Fruit fly (Drosophila melanogaster) whole organism, embryonic: ENCODE data around the gene amon.

Experiments used
- Ada2b ChIP-seq: fragments of 200-800 bp; sonication (Bioruptor generic); IDR thresholded peaks from 2 replicates; pipeline ENCODE4 v1.3.6; 2022; ENCODE audit warnings: missing biosample characterization, missing genetic modification characterization
- Asciz ChIP-seq: fragments of 200-800 bp; sonication (Bioruptor generic); optimal IDR thresholded peaks from 2 replicates; lab custom pipeline; 2017; ENCODE audit warnings: missing biosample characterization, mild to moderate bottlenecking, missing genetic modification characterization, missing genetic modification reagents
- CG10654 ChIP-seq: fragments of 200-800 bp; sonication (Bioruptor generic); optimal IDR thresholded peaks from 2 replicates; lab custom pipeline; 2016; ENCODE audit warnings: missing biosample characterization, missing genetic modification characterization
- CG11504 ChIP-seq: fragments of 200-800 bp; sonication (Bioruptor generic); optimal IDR thresholded peaks from 3 replicates; lab custom pipeline; 2019; ENCODE audit warnings: missing biosample characterization, mild to moderate bottlenecking, missing genetic modification characterization, moderate library complexity
- CG12104 ChIP-seq: fragments of 200-800 bp; sonication (Bioruptor generic); optimal IDR thresholded peaks from 3 replicates; lab custom pipeline; 2016; ENCODE audit warnings: missing biosample characterization, missing genetic modification characterization
- CG14050 ChIP-seq: fragments of 200-800 bp; sonication (Bioruptor generic); IDR thresholded peaks from 3 replicates; pipeline ENCODE4 v1.3.6; 2022; ENCODE audit warnings: missing biosample characterization, missing genetic modification characterization
- CG15514 ChIP-seq: fragments of 200-800 bp; sonication (Bioruptor generic); optimal IDR thresholded peaks from 3 replicates; lab custom pipeline; 2017; ENCODE audit warnings: missing biosample characterization, missing genetic modification characterization, mild to moderate bottlenecking, moderate library complexity, missing genetic modification reagents
- CG16779 ChIP-seq: fragments of 200-800 bp; sonication (Bioruptor generic); IDR thresholded peaks from 2 replicates; pipeline ENCODE4 v1.3.6; 2022; ENCODE audit warnings: missing biosample characterization, missing genetic modification characterization
- CG17328 ChIP-seq: fragments of 200-800 bp; sonication (Bioruptor generic); IDR thresholded peaks from 2 replicates; pipeline ENCODE4 v1.3.6; 2022; ENCODE audit warnings: missing biosample characterization, missing genetic modification characterization
- CG17359 ChIP-seq: fragments of 200-800 bp; sonication (Bioruptor generic); optimal IDR thresholded peaks from 3 replicates; lab custom pipeline; 2018; ENCODE audit warnings: missing biosample characterization, mild to moderate bottlenecking, missing genetic modification characterization, moderate library complexity
- CG17361 ChIP-seq: fragments of 200-800 bp; sonication (Bioruptor generic); IDR thresholded peaks from 3 replicates; pipeline ENCODE4 v1.3.6; 2022; ENCODE audit warnings: missing biosample characterization, missing genetic modification characterization
- CG6765 ChIP-seq: fragments of 200-800 bp; sonication (Bioruptor generic); optimal IDR thresholded peaks from 3 replicates; lab custom pipeline; 2017; ENCODE audit warnings: missing biosample characterization, mild to moderate bottlenecking, missing genetic modification characterization
- CG7357 ChIP-seq: fragments of 200-800 bp; sonication (Bioruptor generic); IDR thresholded peaks from 3 replicates; pipeline ENCODE4 v1.3.6; 2022; ENCODE audit warnings: missing biosample characterization, missing genetic modification characterization
- CG7556 ChIP-seq: fragments of 200-800 bp; sonication (Bioruptor generic); optimal IDR thresholded peaks from 2 replicates; lab custom pipeline; 2017; ENCODE audit warnings: missing biosample characterization, mild to moderate bottlenecking, missing genetic modification characterization
- CG8388 ChIP-seq: fragments of 200-800 bp; sonication (Bioruptor generic); optimal IDR thresholded peaks from 2 replicates; lab custom pipeline; 2019; ENCODE audit warnings: missing biosample characterization, mild to moderate bottlenecking, missing genetic modification characterization, moderate library complexity
- CG9797 ChIP-seq: fragments of 200-800 bp; sonication (Bioruptor generic); optimal IDR thresholded peaks from 3 replicates; lab custom pipeline; 2018; ENCODE audit warnings: missing biosample characterization, mild to moderate bottlenecking, missing genetic modification characterization
- Chrac-16 ChIP-seq: fragments of 200-800 bp; sonication (Bioruptor generic); optimal IDR thresholded peaks from 3 replicates; lab custom pipeline; 2016; ENCODE audit warnings: missing biosample characterization, missing genetic modification characterization
- Ets65A ChIP-seq: fragments of 200-800 bp; sonication (Bioruptor generic); peaks from one replicate; lab custom pipeline; 2016; ENCODE audit warnings: missing biosample characterization, missing genetic modification characterization
- Fer1 ChIP-seq: fragments of 200-800 bp; sonication (Bioruptor generic); optimal IDR thresholded peaks from 2 replicates; lab custom pipeline; 2017; ENCODE audit warnings: missing biosample characterization, mild to moderate bottlenecking, missing genetic modification characterization
- Fer2 ChIP-seq: fragments of 200-800 bp; sonication (Bioruptor generic); optimal IDR thresholded peaks from 2 replicates; lab custom pipeline; 2018; ENCODE audit warnings: missing biosample characterization, mild to moderate bottlenecking, missing genetic modification characterization, moderate library complexity
- Hmr ChIP-seq: fragments of 200-800 bp; sonication (Bioruptor generic); optimal IDR thresholded peaks from 3 replicates; lab custom pipeline; 2017; ENCODE audit warnings: mild to moderate bottlenecking, missing biosample characterization, missing genetic modification reagents, missing genetic modification characterization
- Hr51 ChIP-seq, 2 experiments: fragments of 200-800 bp; sonication (Bioruptor generic); optimal IDR thresholded peaks; 2 replicates in 1 of 2; 3 replicates in 1 of 2; lab custom pipeline; 2016 to 2018; ENCODE audit warnings: missing biosample characterization in 2 of 2, missing genetic modification characterization in 2 of 2, mild to moderate bottlenecking in 1 of 2, moderate library complexity in 1 of 2
- Meics ChIP-seq: fragments of 200-800 bp; sonication (Bioruptor generic); optimal IDR thresholded peaks from 2 replicates; lab custom pipeline; 2017; ENCODE audit warnings: missing biosample characterization, mild to moderate bottlenecking, missing genetic modification characterization
- Nf-YB ChIP-seq: fragments of 200-800 bp; sonication (Bioruptor generic); optimal IDR thresholded peaks from 3 replicates; lab custom pipeline; 2019; ENCODE audit warnings: missing biosample characterization, mild to moderate bottlenecking, missing genetic modification characterization, moderate library complexity
- Pdp1 ChIP-seq, 2 experiments: fragments of 200-800 bp; sonication (Bioruptor generic); optimal IDR thresholded peaks; 3 replicates each; lab custom pipeline; 2016; ENCODE audit warnings: missing biosample characterization in 2 of 2, missing genetic modification characterization in 2 of 2, mild to moderate bottlenecking in 1 of 2, moderate library complexity in 1 of 2
- Ptx1 ChIP-seq: fragments of 200-800 bp; sonication (Bioruptor generic); IDR thresholded peaks from 2 replicates; pipeline ENCODE4 v1.3.6; 2022; ENCODE audit warnings: missing biosample characterization, missing genetic modification characterization
- Rx ChIP-seq: fragments of 200-800 bp; sonication (Bioruptor generic); IDR thresholded peaks from 2 replicates; pipeline ENCODE4 v1.3.6; 2022; ENCODE audit warnings: missing biosample characterization, missing genetic modification characterization
- Taf1 ChIP-seq: fragments of 200-800 bp; sonication (Bioruptor generic); IDR thresholded peaks from 2 replicates; pipeline ENCODE4 v1.3.6; 2022; ENCODE audit warnings: missing biosample characterization, missing genetic modification characterization
- ara ChIP-seq: fragments of 200-800 bp; sonication (Bioruptor generic); IDR thresholded peaks from 2 replicates; pipeline ENCODE4 v1.3.6; 2022; ENCODE audit warnings: missing biosample characterization, missing genetic modification characterization
- bowl ChIP-seq: fragments of 200-800 bp; sonication (Bioruptor generic); IDR thresholded peaks from 2 replicates; pipeline ENCODE4 v1.3.6; 2022; ENCODE audit warnings: missing biosample characterization, missing genetic modification characterization
- chn ChIP-seq: fragments of 200-800 bp; sonication (Bioruptor generic); optimal IDR thresholded peaks from 2 replicates; lab custom pipeline; 2016; ENCODE audit warnings: missing biosample characterization, missing genetic modification characterization
- ci ChIP-seq: fragments of 200-800 bp; sonication (Bioruptor generic); IDR thresholded peaks from 3 replicates; pipeline ENCODE4 v1.3.6; 2022; ENCODE audit warnings: missing biosample characterization, missing genetic modification characterization
- dan ChIP-seq: fragments of 200-800 bp; sonication (Bioruptor generic); IDR thresholded peaks from 2 replicates; pipeline ENCODE4 v1.3.6; 2022; ENCODE audit warnings: missing biosample characterization, missing genetic modification characterization
- dmrt99B ChIP-seq: fragments of 200-800 bp; sonication (Bioruptor generic); optimal IDR thresholded peaks from 2 replicates; lab custom pipeline; 2018; ENCODE audit warnings: missing biosample characterization, mild to moderate bottlenecking, missing genetic modification characterization, moderate library complexity
- esg ChIP-seq: fragments of 200-800 bp; sonication (Bioruptor generic); conservative IDR thresholded peaks from 2 replicates; pipeline ENCODE4 v1.3.6; 2022; ENCODE audit warnings: missing biosample characterization, missing genetic modification characterization
- fd3F ChIP-seq: fragments of 200-800 bp; sonication (Bioruptor generic); optimal IDR thresholded peaks from 2 replicates; lab custom pipeline; 2018; ENCODE audit warnings: missing biosample characterization, mild to moderate bottlenecking, missing genetic modification characterization, moderate library complexity
- ind ChIP-seq: fragments of 200-800 bp; sonication (Bioruptor generic); optimal IDR thresholded peaks from 3 replicates; lab custom pipeline; 2016; ENCODE audit warnings: missing biosample characterization, missing genetic modification characterization
- ken ChIP-seq: fragments of 200-800 bp; sonication (Bioruptor generic); IDR thresholded peaks from 3 replicates; pipeline ENCODE4 v1.3.6; 2022; ENCODE audit warnings: missing biosample characterization, missing genetic modification characterization
- lab ChIP-seq: fragments of 200-800 bp; sonication (Bioruptor generic); optimal IDR thresholded peaks from 3 replicates; lab custom pipeline; 2017; ENCODE audit warnings: missing biosample characterization, missing genetic modification characterization, mild to moderate bottlenecking, moderate library complexity, missing genetic modification reagents
- lola ChIP-seq, 3 experiments: fragments of >200 bp in 2 of 3; fragments of 200-800 bp in 1 of 3; sonication (Bioruptor generic) in 1 of 3; optimal IDR thresholded peaks; 2 replicates each; lab custom pipeline; 2017 to 2019; ENCODE audit warnings: missing biosample characterization in 3 of 3, missing genetic modification characterization in 3 of 3, mild to moderate bottlenecking in 1 of 3, moderate library complexity in 1 of 3
- p53 ChIP-seq: fragments of 200-800 bp; sonication (Bioruptor generic); optimal IDR thresholded peaks from 2 replicates; lab custom pipeline; 2016; ENCODE audit warnings: missing biosample characterization, missing genetic modification characterization
- repo ChIP-seq: fragments of 200-800 bp; sonication (Bioruptor generic); optimal IDR thresholded peaks from 2 replicates; lab custom pipeline; 2016; ENCODE audit warnings: missing biosample characterization, missing genetic modification characterization
- row ChIP-seq: fragments of 200-800 bp; sonication (Bioruptor generic); IDR thresholded peaks from 3 replicates; pipeline ENCODE4 v1.3.6; 2022; ENCODE audit warnings: missing biosample characterization, missing genetic modification characterization
- scrt ChIP-seq: fragments of 200-800 bp; sonication (Bioruptor generic); optimal IDR thresholded peaks from 2 replicates; lab custom pipeline; 2018; ENCODE audit warnings: missing biosample characterization, mild to moderate bottlenecking, missing genetic modification characterization, moderate library complexity
- sens ChIP-seq: fragments of 200-800 bp; sonication (Bioruptor generic); peaks from one replicate; lab custom pipeline; 2016; ENCODE audit warnings: missing biosample characterization, missing genetic modification characterization
- seq ChIP-seq: fragments of 200-800 bp; sonication (Bioruptor generic); IDR thresholded peaks from 2 replicates; pipeline ENCODE4 v1.3.6; 2022; ENCODE audit warnings: missing biosample characterization, missing genetic modification characterization
- slbo ChIP-seq: fragments of 200-800 bp; sonication (Bioruptor generic); IDR thresholded peaks from 2 replicates; pipeline ENCODE4 v1.3.6; 2022; ENCODE audit warnings: missing biosample characterization, missing genetic modification characterization
- stwl ChIP-seq: fragments of 200-800 bp; sonication (Bioruptor generic); optimal IDR thresholded peaks from 3 replicates; lab custom pipeline; 2018; ENCODE audit warnings: missing biosample characterization, mild to moderate bottlenecking, missing genetic modification characterization, moderate library complexity
- wdn ChIP-seq: fragments of 200-800 bp; sonication (Bioruptor generic); IDR thresholded peaks from 2 replicates; pipeline ENCODE4 v1.3.6; 2022; ENCODE audit warnings: missing biosample characterization, missing genetic modification characterization

The amon gene

dm6 chr3R:26717295-26717694 is 3.3 kb upstream of the amon start, which contains the start of gene CG6425 (continued):
- TF ChIP-seq lola (GFP tag; optimal IDR thresholded peaks at IDR 0.05; lab: Kevin White, UChicago) = peak in 2 of 3 experiments; percentile 32 to 85
- TF ChIP-seq repo (GFP tag; lab: Kevin White, UChicago) = no peak
- TF ChIP-seq esg (GFP tag; lab: Robert Waterston, UW) = peak; percentile 30; the same call in 1 of the 2 replicates
- TF ChIP-seq CG8388 (GFP tag; lab: Kevin White, UChicago) = no peak
- no peak for TF ChIP-seq Asciz (GFP tag; lab: Kevin White, UChicago)
- TF ChIP-seq bowl = no peak
- TF ChIP-seq wdn (GFP tag; lab: Robert Waterston, UW) = peak; percentile 39; the same call in 1 of the 2 replicates
- peak; percentile 56; the same call in 2 of the 3 replicates for TF ChIP-seq CG17361 (GFP tag; lab: Robert Waterston, UW)
- no peak for TF ChIP-seq p53
- peak; percentile 31 for TF ChIP-seq CG9797
- no peak for TF ChIP-seq fd3F (GFP tag; lab: Kevin White, UChicago)
- no peak for TF ChIP-seq ara (GFP tag; lab: Robert Waterston, UW)
- TF ChIP-seq ind = peak; percentile 13
- peak; percentile 13; the same call in 1 of the 3 replicates for TF ChIP-seq ci (GFP tag; lab: Robert Waterston, UW)
- no peak for TF ChIP-seq CG10654
- TF ChIP-seq Fer2 (tag; lab: Kevin White, UChicago) = peak; percentile 14
- no peak for TF ChIP-seq CG12104 (GFP tag; lab: Kevin White, UChicago)
- TF ChIP-seq Rx (GFP tag; lab: Robert Waterston, UW) = no peak
- TF ChIP-seq stwl (tag; lab: Kevin White, UChicago) = peak; percentile 37
- no peak for TF ChIP-seq dan
- no peak for TF ChIP-seq Meics (GFP tag; lab: Kevin White, UChicago)
- TF ChIP-seq CG6765 (GFP tag; lab: Kevin White, UChicago) = no peak

dm6 chr3R:26704310-26704709 is 9.6 kb downstream of the amon start:
- peak; percentile 29 for TF ChIP-seq CG11504
- TF ChIP-seq Chrac-16 (GFP tag; lab: Kevin White, UChicago) = no peak
- peak in 1 of 2 experiments; percentile 56 for TF ChIP-seq Pdp1 (GFP tag; optimal IDR thresholded peaks at IDR 0.05; lab: Kevin White, UChicago)
- peak; percentile 52 for TF ChIP-seq scrt
- no peak for TF ChIP-seq dmrt99B (tag; lab: Kevin White, UChicago)

- no peak for TF ChIP-seq Nf-YB (GFP tag; lab: Kevin White, UChicago)
- 0 out of 2 replicates have a peak, but pooled peaks have one; percentile 22 for TF ChIP-seq Ptx1 (GFP tag; lab: Robert Waterston, UW)
- TF ChIP-seq Ets65A (GFP tag; lab: Kevin White, UChicago) = peak; percentile 56
- TF ChIP-seq chn = no peak
- no peak for TF ChIP-seq CG7357 (GFP tag; lab: Robert Waterston, UW)
- peak; percentile 28 for TF ChIP-seq sens (GFP tag; lab: Kevin White, UChicago)
- 0 out of 2 replicates have a peak, but pooled peaks have one; percentile 24 for TF ChIP-seq slbo
- no peak for TF ChIP-seq CG14050 (GFP tag; lab: Robert Waterston, UW)
- TF ChIP-seq row (GFP tag; lab: Robert Waterston, UW) = peak; percentile 42; the same call in 1 of the 3 replicates
- no peak for TF ChIP-seq Taf1 (GFP tag; lab: Robert Waterston, UW)
- peak; percentile 59 for TF ChIP-seq lab
- TF ChIP-seq CG17328 (GFP tag; lab: Robert Waterston, UW) = peak; percentile 25; the same call in 1 of the 2 replicates
- TF ChIP-seq Hr51 (GFP tag; optimal IDR thresholded peaks at IDR 0.05; lab: Kevin White, UChicago) = peak in 1 of 2 experiments; percentile 15
- peak; percentile 9 for TF ChIP-seq Fer1 (GFP tag; lab: Kevin White, UChicago)
- no peak for TF ChIP-seq CG7556 (GFP tag; lab: Kevin White, UChicago)
- peak; percentile 34 for TF ChIP-seq dmrt99B (tag; lab: Kevin White, UChicago)
- TF ChIP-seq CG11504 = peak; percentile 16
- peak; percentile 12 for TF ChIP-seq CG17359
- peak; percentile 0 for TF ChIP-seq Hmr
- peak; percentile 38 for TF ChIP-seq Ada2b
- no peak for TF ChIP-seq CG16779 (GFP tag; lab: Robert Waterston, UW)
- TF ChIP-seq CG15514 = peak; percentile 28
- TF ChIP-seq seq (GFP tag; lab: Robert Waterston, UW) = no peak
- 0 out of 3 replicates have a peak, but pooled peaks have one; percentile 34 for TF ChIP-seq ken (GFP tag; lab: Robert Waterston, UW)
These were observed 13.8 kb downstream of the amon start for dm6 chr3R:26700125-26700524.
